Worm (Caenorhabditis elegans) whole organism, L1 larva: Measurements from ENCODE around the gene nspc-20.

Experiments
- aly-2 ChIP-seq: fragments of 150-350 bp; optimal IDR thresholded peaks from 2 replicates; lab custom pipeline; 2014; ENCODE audit warnings: missing biosample characterization, missing genetic modification characterization
- dpl-1 ChIP-seq, 3 experiments: fragments of 150-350 bp in 2 of 3; sonication (generic microtip) in 1 of 3; optimal IDR thresholded peaks; 2 replicates each; lab custom pipeline; 2014 to 2017; ENCODE audit warnings: missing biosample characterization in 3 of 3, missing genetic modification characterization in 3 of 3, missing genetic modification reagents in 3 of 3
- efl-1 ChIP-seq, 4 experiments: fragments of 150-350 bp; optimal IDR thresholded peaks in 3 of 4; peaks in 1 of 4; 1 replicate in 1 of 4; 2 replicates in 3 of 4; lab custom pipeline; 2014; ENCODE audit warnings: missing biosample characterization in 2 of 4, missing genetic modification characterization in 2 of 4, missing genetic modification reagents in 2 of 4
- egl-27 ChIP-seq, 2 experiments: fragments of 150-350 bp in 1 of 2; sonication (generic microtip); optimal IDR thresholded peaks; 3 replicates each; lab custom pipeline; 2017 to 2018; ENCODE audit warnings: missing biosample characterization in 2 of 2, missing genetic modification characterization in 2 of 2, missing genetic modification reagents in 2 of 2
- elt-2 ChIP-seq: sonication (generic microtip); optimal IDR thresholded peaks from 2 replicates; lab custom pipeline; 2016; ENCODE audit warnings: missing genetic modification characterization, mild to moderate bottlenecking, inconsistent platforms, missing compliant biosample characterization, missing genetic modification reagents
- jun-1 ChIP-seq: fragments of 150-350 bp; optimal IDR thresholded peaks from 2 replicates; lab custom pipeline; 2014; ENCODE audit warnings: missing biosample characterization, missing genetic modification reagents, missing genetic modification characterization
- nhr-12 ChIP-seq: sonication (generic microtip); optimal IDR thresholded peaks from 2 replicates; lab custom pipeline; 2017; ENCODE audit warnings: missing biosample characterization, missing genetic modification characterization
- nhr-76 ChIP-seq: sonication (generic microtip); optimal IDR thresholded peaks from 2 replicates; lab custom pipeline; 2017; ENCODE audit warnings: missing biosample characterization, missing genetic modification characterization
- pqm-1 ChIP-seq: sonication (generic microtip); optimal IDR thresholded peaks from 3 replicates; lab custom pipeline; 2017; ENCODE audit warnings: missing biosample characterization, missing genetic modification characterization
- sup-37 ChIP-seq: fragments of 200-800 bp; sonication (Bioruptor generic); optimal IDR thresholded peaks from 2 replicates; lab custom pipeline; 2018; ENCODE audit warnings: mild to moderate bottlenecking, missing genetic modification characterization, missing compliant biosample characterization
- unc-86 ChIP-seq: sonication (generic microtip); optimal IDR thresholded peaks from 2 replicates; lab custom pipeline; 2016; ENCODE audit warnings: missing genetic modification characterization, missing compliant biosample characterization
- ztf-11 ChIP-seq, 2 experiments: sonication (generic microtip); optimal IDR thresholded peaks; 2 replicates each; lab custom pipeline; 2016 to 2017; ENCODE audit warnings: missing genetic modification characterization in 2 of 2, missing biosample characterization in 1 of 2, missing compliant biosample characterization in 1 of 2

DNA sequence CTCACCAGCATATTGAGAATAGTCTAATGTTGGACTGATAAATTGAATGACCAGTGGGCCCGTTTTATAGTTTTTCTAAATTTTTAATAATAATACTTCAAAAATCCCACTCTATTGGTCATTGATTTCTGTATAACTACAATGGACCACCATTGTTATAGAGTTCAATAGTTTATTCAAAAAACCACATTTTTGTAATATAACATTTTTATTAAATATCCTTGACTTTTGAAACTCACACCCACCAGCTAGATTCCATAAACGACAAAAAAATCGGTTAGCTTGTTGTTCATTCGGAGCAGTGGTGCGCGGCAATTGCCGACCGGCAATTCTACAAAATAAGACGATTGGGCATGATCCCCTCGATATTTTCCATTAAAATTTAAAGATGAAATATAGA, 2.4 kb downstream of the nspc-20 start, which contains the start of gene nspc-18:
- TF ChIP-seq egl-27 (tag; optimal IDR thresholded peaks at IDR 0.05; lab: Kevin White, UChicago) (no peak), unc-86 (tag; lab: Kevin White, UChicago) (no peak), nhr-12 (tag; lab: Kevin White, UChicago) (no peak), aly-2 (tag; lab: Kevin White, UChicago) (no peak), efl-1 (optimal IDR thresholded peaks at IDR 0.05; lab: Kevin White, UChicago) (no peak), efl-1 (GFP tag; optimal IDR thresholded peaks at IDR 0.05 in 1 of 2; lab: Kevin White, UChicago) (peak in 1 of 2 experiments; percentile 1), jun-1 (tag; lab: Kevin White, UChicago) (no peak), sup-37 (GFP tag; lab: Kevin White, UChicago) (no peak), ztf-11 (tag; optimal IDR thresholded peaks at IDR 0.05; lab: Kevin White, UChicago) (no peak), dpl-1 (GFP tag; optimal IDR thresholded peaks at IDR 0.05; lab: Kevin White, UChicago) (no peak), pqm-1 (tag; lab: Kevin White, UChicago) (no peak), nhr-76 (tag; lab: Kevin White, UChicago) (no peak), elt-2 (no peak)
